Worm (Caenorhabditis elegans) whole organism, young adult: ENCODE measurements around the gene K01A6.4.

Experiments
- B0336.3 ChIP-seq: fragments of 200-800 bp; sonication (Bioruptor generic); IDR thresholded peaks from 2 replicates; pipeline ENCODE4 v1.3.6; 2022; ENCODE audit warnings: missing genetic modification characterization, missing compliant biosample characterization
- D2030.7 ChIP-seq: fragments of 200-800 bp; sonication (Bioruptor generic); IDR thresholded peaks from 2 replicates; pipeline ENCODE4 v1.3.6; 2022; ENCODE audit warnings: missing genetic modification reagents, missing genetic modification characterization, missing compliant biosample characterization
- F22D6.2 ChIP-seq: sonication (generic microtip); optimal IDR thresholded peaks from 2 replicates; lab custom pipeline; 2016; ENCODE audit warnings: mild to moderate bottlenecking, missing genetic modification characterization, missing compliant biosample characterization
- F39B2.1 ChIP-seq: fragments of 200-800 bp; sonication (Bioruptor generic); IDR thresholded peaks from 2 replicates; pipeline ENCODE4 v1.3.6; 2022; ENCODE audit warnings: missing genetic modification reagents, missing genetic modification characterization, missing compliant biosample characterization
- F49E8.2 ChIP-seq: sonication (generic microtip); optimal IDR thresholded peaks from 3 replicates; lab custom pipeline; 2017; ENCODE audit warnings: missing genetic modification characterization, mild to moderate bottlenecking, missing compliant biosample characterization, antibody characterized with exemption, moderate library complexity; ENCODE audit not compliant: insufficient read depth
- F52B5.7 ChIP-seq: sonication (generic microtip); optimal IDR thresholded peaks from 2 replicates; lab custom pipeline; 2016; ENCODE audit warnings: mild to moderate bottlenecking, missing genetic modification characterization, missing compliant biosample characterization
- F57A8.1 ChIP-seq: fragments of 200-800 bp; sonication (Bioruptor generic); optimal IDR thresholded peaks from 2 replicates; lab custom pipeline; 2018; ENCODE audit warnings: mild to moderate bottlenecking, missing genetic modification characterization, moderate library complexity, missing compliant biosample characterization
- F57C9.4 ChIP-seq: sonication (generic microtip); optimal IDR thresholded peaks from 2 replicates; lab custom pipeline; 2017; ENCODE audit warnings: mild to moderate bottlenecking, missing genetic modification characterization, missing compliant biosample characterization
- K12H6.12 ChIP-seq: fragments of 200-800 bp; sonication (Bioruptor generic); optimal IDR thresholded peaks from 2 replicates; lab custom pipeline; 2018; ENCODE audit warnings: mild to moderate bottlenecking, missing genetic modification characterization, missing compliant biosample characterization
- T26A5.8 ChIP-seq: sonication (generic microtip); optimal IDR thresholded peaks from 2 replicates; lab custom pipeline; 2016; ENCODE audit warnings: missing genetic modification characterization, missing compliant biosample characterization
- Y53G8AR.9 ChIP-seq: fragments of 200-800 bp; sonication (Bioruptor generic); conservative IDR thresholded peaks from 2 replicates; pipeline ENCODE4 v1.3.6; 2022; ENCODE audit warnings: missing genetic modification reagents, missing genetic modification characterization, missing compliant biosample characterization
- Y56A3A.18 ChIP-seq: fragments of 200-800 bp; sonication (Bioruptor generic); IDR thresholded peaks from 2 replicates; pipeline ENCODE4 v1.3.6; 2022; ENCODE audit warnings: missing genetic modification reagents, missing genetic modification characterization, missing compliant biosample characterization
- ceh-79 ChIP-seq: sonication (generic microtip); optimal IDR thresholded peaks from 2 replicates; lab custom pipeline; 2017; ENCODE audit warnings: mild to moderate bottlenecking, missing genetic modification characterization, missing compliant biosample characterization
- chd-7 ChIP-seq: sonication (generic microtip); optimal IDR thresholded peaks from 2 replicates; lab custom pipeline; 2016; ENCODE audit warnings: mild to moderate bottlenecking, missing genetic modification characterization, moderate library complexity, missing compliant biosample characterization
- dpl-1 ChIP-seq: fragments of 150-350 bp; optimal IDR thresholded peaks from 2 replicates; lab custom pipeline; 2014; ENCODE audit warnings: missing biosample characterization, missing genetic modification reagents, missing genetic modification characterization
- egl-18 ChIP-seq: fragments of 200-800 bp; sonication (Bioruptor generic); IDR thresholded peaks from 2 replicates; pipeline ENCODE4 v1.3.6; 2022; ENCODE audit warnings: missing genetic modification reagents, missing genetic modification characterization, missing compliant biosample characterization
- ekl-4 ChIP-seq: fragments of 200-800 bp; sonication (Bioruptor generic); IDR thresholded peaks from 2 replicates; pipeline ENCODE4 v1.3.6; 2022; ENCODE audit warnings: missing genetic modification reagents, missing genetic modification characterization, missing compliant biosample characterization
- ets-4 ChIP-seq: fragments of 200-800 bp; sonication (Bioruptor generic); optimal IDR thresholded peaks from 2 replicates; lab custom pipeline; 2018; ENCODE audit warnings: mild to moderate bottlenecking, missing genetic modification characterization, missing compliant biosample characterization
- him-1 ChIP-seq: sonication (generic microtip); optimal IDR thresholded peaks from 2 replicates; lab custom pipeline; 2016; ENCODE audit warnings: missing genotype, missing genetic modification reagents, missing genetic modification characterization, missing compliant biosample characterization
- hlh-12 ChIP-seq: sonication (generic microtip); optimal IDR thresholded peaks from 2 replicates; lab custom pipeline; 2016; ENCODE audit warnings: missing genetic modification characterization, missing compliant biosample characterization
- hmg-20 ChIP-seq: fragments of 200-800 bp; sonication (Bioruptor generic); IDR thresholded peaks from 2 replicates; pipeline ENCODE4 v1.3.6; 2022; ENCODE audit warnings: missing genetic modification reagents, missing genetic modification characterization, missing compliant biosample characterization
- lag-1 ChIP-seq: fragments of 200-800 bp; sonication (Bioruptor generic); IDR thresholded peaks from 2 replicates; pipeline ENCODE4 v1.3.6; 2022; ENCODE audit warnings: missing genetic modification reagents, missing genetic modification characterization, missing compliant biosample characterization
- let-526 ChIP-seq: fragments of 200-800 bp; sonication (Bioruptor generic); IDR thresholded peaks from 2 replicates; pipeline ENCODE4 v1.3.6; 2022; ENCODE audit warnings: missing genetic modification reagents, missing genetic modification characterization, missing compliant biosample characterization
- let-607 ChIP-seq, 2 experiments: fragments of 200-800 bp in 1 of 2; sonication (Bioruptor generic) in 1 of 2; sonication (generic microtip) in 1 of 2; optimal IDR thresholded peaks; 2 replicates each; lab custom pipeline; 2016 to 2018; ENCODE audit warnings: mild to moderate bottlenecking in 2 of 2, missing compliant biosample characterization in 2 of 2, missing genetic modification characterization in 2 of 2, moderate library complexity in 2 of 2, missing genotype in 1 of 2
- lin-26 ChIP-seq: fragments of 200-800 bp; sonication (Bioruptor generic); IDR thresholded peaks from 2 replicates; pipeline ENCODE4 v1.3.6; 2022; ENCODE audit warnings: missing genetic modification reagents, missing genetic modification characterization, missing compliant biosample characterization
- lin-40 ChIP-seq: sonication (generic microtip); optimal IDR thresholded peaks from 2 replicates; lab custom pipeline; 2016; ENCODE audit warnings: missing genetic modification characterization, mild to moderate bottlenecking, missing compliant biosample characterization, missing genotype, missing genetic modification reagents
- lir-1 ChIP-seq: fragments of 200-800 bp; sonication (Bioruptor generic); conservative IDR thresholded peaks from 2 replicates; pipeline ENCODE4 v1.3.6; 2022; ENCODE audit warnings: missing genetic modification reagents, missing genetic modification characterization, missing compliant biosample characterization
- lsl-1 ChIP-seq: fragments of 200-800 bp; sonication (Bioruptor generic); optimal IDR thresholded peaks from 2 replicates; lab custom pipeline; 2018; ENCODE audit warnings: mild to moderate bottlenecking, missing genetic modification characterization, moderate library complexity, missing compliant biosample characterization
- mel-28 ChIP-seq: sonication (generic microtip); optimal IDR thresholded peaks from 2 replicates; lab custom pipeline; 2016; ENCODE audit warnings: borderline replicate concordance, mild to moderate bottlenecking, missing genetic modification characterization, missing compliant biosample characterization
- nfya-1 ChIP-seq: sonication (generic microtip); optimal IDR thresholded peaks from 2 replicates; lab custom pipeline; 2017; ENCODE audit warnings: antibody characterized with exemption, missing compliant biosample characterization, missing genetic modification characterization, borderline replicate concordance; ENCODE audit not compliant: insufficient read depth
- nfyb-1 ChIP-seq: fragments of 200-800 bp; sonication (Bioruptor generic); IDR thresholded peaks from 2 replicates; pipeline ENCODE4 v1.3.6; 2022; ENCODE audit warnings: missing genetic modification reagents, missing genetic modification characterization, missing compliant biosample characterization
- nhr-80 ChIP-seq: sonication (generic microtip); optimal IDR thresholded peaks from 2 replicates; lab custom pipeline; 2016; ENCODE audit warnings: missing genetic modification characterization, missing compliant biosample characterization
- rec-8 ChIP-seq, 2 experiments: sonication (generic microtip); optimal IDR thresholded peaks; 2 replicates each; lab custom pipeline; 2016; ENCODE audit warnings: mild to moderate bottlenecking in 2 of 2, missing genetic modification characterization in 2 of 2, missing genetic modification reagents in 2 of 2, missing genotype in 2 of 2, missing biosample characterization in 1 of 2, missing compliant biosample characterization in 1 of 2, moderate library complexity in 1 of 2
- snpc-3.4 ChIP-seq: sonication (generic microtip); optimal IDR thresholded peaks from 2 replicates; lab custom pipeline; 2017; ENCODE audit warnings: missing genetic modification characterization, mild to moderate bottlenecking, missing compliant biosample characterization, antibody characterized with exemption, moderate library complexity, missing genotype, missing genetic modification reagents
- snpc-4 ChIP-seq, 5 experiments: fragments of 150-350 bp in 1 of 5; sonication (generic microtip) in 4 of 5; optimal IDR thresholded peaks; 2 replicates each; lab custom pipeline; 2014 to 2018; ENCODE audit warnings: missing genetic modification characterization in 5 of 5, missing biosample characterization in 3 of 5, antibody characterized with exemption in 2 of 5, mild to moderate bottlenecking in 2 of 5, missing compliant biosample characterization in 2 of 5, missing genotype in 2 of 5, moderate library complexity in 2 of 5, missing genetic modification reagents in 1 of 5
- somi-1 ChIP-seq: fragments of 200-800 bp; sonication (Bioruptor generic); optimal IDR thresholded peaks from 2 replicates; lab custom pipeline; 2018; ENCODE audit warnings: mild to moderate bottlenecking, missing genetic modification characterization, missing compliant biosample characterization
- sptf-2 ChIP-seq: fragments of 200-800 bp; sonication (Bioruptor generic); optimal IDR thresholded peaks from 2 replicates; lab custom pipeline; 2018; ENCODE audit warnings: mild to moderate bottlenecking, missing genetic modification characterization, missing compliant biosample characterization
- tbp1 ChIP-seq: fragments of 200-800 bp; sonication (Bioruptor generic); optimal IDR thresholded peaks from 2 replicates; lab custom pipeline; 2018; ENCODE audit warnings: mild to moderate bottlenecking, missing genetic modification characterization, missing compliant biosample characterization
- unc-62 ChIP-seq: fragments of 150-350 bp; optimal IDR thresholded peaks from 2 replicates; lab custom pipeline; 2014; ENCODE audit warnings: missing biosample characterization, missing genetic modification reagents, missing genetic modification characterization
- zfh-2 ChIP-seq: fragments of 200-800 bp; sonication (Bioruptor generic); conservative IDR thresholded peaks from 2 replicates; pipeline ENCODE4 v1.3.6; 2022; ENCODE audit warnings: missing genetic modification reagents, missing genetic modification characterization, missing compliant biosample characterization
- ztf-18 ChIP-seq: sonication (generic microtip); optimal IDR thresholded peaks from 2 replicates; lab custom pipeline; 2016; ENCODE audit warnings: missing genotype, mild to moderate bottlenecking, missing genetic modification characterization, missing compliant biosample characterization
- ztf-25 ChIP-seq: fragments of 200-800 bp; sonication (Bioruptor generic); IDR thresholded peaks from 2 replicates; pipeline ENCODE4 v1.3.6; 2022; ENCODE audit warnings: missing genetic modification reagents, missing genetic modification characterization, missing compliant biosample characterization
- ztf-26 ChIP-seq: sonication (generic microtip); optimal IDR thresholded peaks from 2 replicates; lab custom pipeline; 2017; ENCODE audit warnings: missing genetic modification characterization, missing compliant biosample characterization

K01A6.4 gene

ce11 chrIV:11716414-11716813, 23.7 kb downstream of the K01A6.4 start:
- TF ChIP-seq snpc-3.4 (no peak), ets-4 (GFP tag; lab: Kevin White, UChicago) (no peak), ceh-79 (tag; lab: Kevin White, UChicago) (no peak), T26A5.8 (no peak), mel-28 (no peak), lsl-1 (GFP tag; lab: Kevin White, UChicago) (no peak), K12H6.12 (tag; lab: Kevin White, UChicago) (no peak), let-607 (tag; optimal IDR thresholded peaks at IDR 0.05; lab: Kevin White, UChicago) (no peak), F49E8.2 (tag; lab: Kevin White, UChicago) (no peak), snpc-4 (GFP tag; optimal IDR thresholded peaks at IDR 0.05; lab: Kevin White, UChicago) (no peak), snpc-4 (tag; optimal IDR thresholded peaks at IDR 0.05; lab: Kevin White, UChicago) (no peak), F57A8.1 (GFP tag; lab: Kevin White, UChicago) (no peak), chd-7 (tag; lab: Kevin White, UChicago) (no peak), zfh-2 (GFP tag; lab: Robert Waterston, UW) (no peak), lin-40 (no peak), F57C9.4 (tag; lab: Kevin White, UChicago) (no peak), hmg-20 (no peak)
- TF ChIP-seq, all 124 proteins: peak for 0

- TF ChIP-seq ztf-25 (GFP tag; lab: Robert Waterston, UW) (no peak), ztf-26 (no peak), F52B5.7 (tag; lab: Kevin White, UChicago) (no peak), let-526 (GFP tag; lab: Robert Waterston, UW) (no peak), him-1 (no peak), rec-8 (tag; optimal IDR thresholded peaks at IDR 0.05; lab: Kevin White, UChicago) (no peak), lin-40 (no peak), nfya-1 (tag; lab: Kevin White, UChicago) (no peak), hlh-12 (tag; lab: Kevin White, UChicago) (no peak), unc-62 (no peak), F22D6.2 (no peak), lir-1 (GFP tag; lab: Robert Waterston, UW) (no peak), F39B2.1 (GFP tag; lab: Robert Waterston, UW) (no peak), ztf-18 (tag; lab: Kevin White, UChicago) (no peak), Y56A3A.18 (GFP tag; lab: Robert Waterston, UW) (no peak), ceh-79 (tag; lab: Kevin White, UChicago) (no peak), B0336.3 (no peak), dpl-1 (GFP tag; lab: Kevin White, UChicago) (no peak), nhr-80 (no peak)
- TF ChIP-seq, all 124 proteins: peak for 0
Observed at ce11 chrIV:11714739-11715138, 25.4 kb downstream of the K01A6.4 start, which contains the start of gene magi-1. Gene magi-1, plus strand, starts transcription at chrIV:11715039.

ce11 chrIV:11713289-11713688, 26.8 kb downstream of the K01A6.4 start:
- TF ChIP-seq F49E8.2 (tag; lab: Kevin White, UChicago) = no peak

ce11 chrIV:11710331-11710730, 29.8 kb downstream of the K01A6.4 start:
- TF ChIP-seq lag-1 (GFP tag; lab: Robert Waterston, UW) = no peak
- no peak for TF ChIP-seq tbp1
- no peak for TF ChIP-seq nfyb-1 (GFP tag; lab: Robert Waterston, UW)
- no peak for TF ChIP-seq egl-18
- no peak for TF ChIP-seq Y53G8AR.9
- no peak for TF ChIP-seq D2030.7 (GFP tag; lab: Robert Waterston, UW)
- no peak for TF ChIP-seq lin-26 (GFP tag; lab: Robert Waterston, UW)
- TF ChIP-seq sptf-2 (GFP tag; lab: Kevin White, UChicago) = no peak
- no peak for TF ChIP-seq mel-28
- TF ChIP-seq hmg-20 = no peak
- no peak for TF ChIP-seq ekl-4 (GFP tag; lab: Robert Waterston, UW)
- no peak for TF ChIP-seq zfh-2 (GFP tag; lab: Robert Waterston, UW)
- TF ChIP-seq somi-1 (GFP tag; lab: Kevin White, UChicago) = no peak
- no peak for TF ChIP-seq snpc-3.4
